Worm (Caenorhabditis elegans): ENCODE results near the gene rpl-39.

The rpl-39 gene

ce11 chrV:7776029-7776628, at the start of gene rpl-39, which contains the start of gene rps-30:
rpl-39 (minus strand) TSS chrV:7776079.
rps-30 (plus strand) TSS chrV:7776578.
- peak; percentile 37; the same call in 1 of the 2 replicates for TF ChIP-seq pes-1 (GFP tag; IDR thresholded peaks at IDR 0.05)
- no peak for TF ChIP-seq tbx-37 (GFP tag; conservative IDR thresholded peaks at IDR 0.05)
- TF ChIP-seq flt-1 (GFP tag; IDR thresholded peaks at IDR 0.05): peak; percentile 26; the same call in 1 of the 2 replicates
- TF ChIP-seq ets-7 (tag; optimal IDR thresholded peaks at IDR 0.05): no peak
- TF ChIP-seq ama-1 (optimal IDR thresholded peaks at IDR 0.05): no peak
- peak; percentile 50 for TF ChIP-seq F13C5.2 (tag; optimal IDR thresholded peaks at IDR 0.05)
- no peak for TF ChIP-seq hmbx-1 (tag; optimal IDR thresholded peaks at IDR 0.05)
- no peak for TF ChIP-seq tra-4 (tag; optimal IDR thresholded peaks at IDR 0.05)
- no peak for TF ChIP-seq B0310.2 (tag; optimal IDR thresholded peaks at IDR 0.05)
- no peak for TF ChIP-seq ceh-13 (GFP tag; optimal IDR thresholded peaks at IDR 0.05)
- TF ChIP-seq ceh-36 (tag; optimal IDR thresholded peaks at IDR 0.05): no peak
- peak; percentile 53 for TF ChIP-seq hmg-4 (GFP tag; optimal IDR thresholded peaks at IDR 0.05)
- no peak for TF ChIP-seq sea-1 (GFP tag; conservative IDR thresholded peaks at IDR 0.05)
- TF ChIP-seq aly-1 (tag; optimal IDR thresholded peaks at IDR 0.05): no peak
- TF ChIP-seq hnd-1 (tag; optimal IDR thresholded peaks at IDR 0.05): no peak
- no peak for TF ChIP-seq scrt-1 (GFP tag; IDR thresholded peaks at IDR 0.05)
- no peak for TF ChIP-seq tbx-11 (GFP tag; IDR thresholded peaks at IDR 0.05)

DNA sequence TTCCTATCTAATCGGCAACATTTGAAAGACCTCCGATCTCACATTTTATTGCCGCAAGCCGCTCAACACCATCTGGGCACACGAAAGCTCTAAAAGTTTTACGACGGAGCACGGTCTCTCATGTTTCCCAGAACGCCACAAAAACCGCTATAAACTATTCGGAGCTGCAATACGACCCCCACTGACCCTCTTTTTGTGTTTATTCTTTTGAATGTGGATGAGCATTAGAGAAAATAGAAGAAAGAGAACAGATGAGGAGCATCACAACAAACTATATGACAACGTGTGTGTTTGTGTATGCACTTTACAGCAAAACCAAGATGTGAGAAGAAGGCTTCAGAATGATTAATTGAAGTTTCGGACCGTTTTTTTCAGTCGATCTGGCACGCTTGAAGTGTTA, 48.3 kb upstream of the rpl-39 start:
- TF ChIP-seq ama-1 (optimal IDR thresholded peaks at IDR 0.05) (no peak), hmg-4 (GFP tag; optimal IDR thresholded peaks at IDR 0.05) (no peak), hnd-1 (tag; optimal IDR thresholded peaks at IDR 0.05) (no peak), ets-7 (tag; optimal IDR thresholded peaks at IDR 0.05) (no peak), hmbx-1 (tag; optimal IDR thresholded peaks at IDR 0.05) (no peak), scrt-1 (GFP tag; IDR thresholded peaks at IDR 0.05) (no peak), flt-1 (GFP tag; IDR thresholded peaks at IDR 0.05) (no peak), tbx-11 (GFP tag; IDR thresholded peaks at IDR 0.05) (no peak), pes-1 (GFP tag; IDR thresholded peaks at IDR 0.05) (no peak)

DNA sequence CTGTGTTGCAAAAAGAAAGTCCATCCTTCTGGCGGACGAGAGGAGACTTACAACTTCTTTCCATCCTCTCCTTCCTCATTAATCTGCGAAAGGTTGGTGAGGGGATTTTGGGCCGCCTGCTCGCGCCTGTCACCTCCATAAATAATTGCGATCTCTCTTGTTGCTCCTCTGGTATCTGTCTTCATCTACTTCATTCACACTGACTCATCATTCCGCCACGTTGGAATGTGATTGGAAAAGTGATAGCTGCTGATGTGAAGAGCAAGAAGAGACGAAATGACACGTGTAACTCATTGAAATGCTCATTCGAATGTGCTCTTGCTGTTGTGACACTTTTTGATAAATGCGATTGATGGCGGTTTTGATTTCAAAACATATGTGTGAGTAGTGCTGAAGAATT, 46.8 kb upstream of the rpl-39 start:
- TF ChIP-seq aly-1 (tag; optimal IDR thresholded peaks at IDR 0.05) (no peak), F13C5.2 (tag; optimal IDR thresholded peaks at IDR 0.05) (no peak), flt-1 (GFP tag; IDR thresholded peaks at IDR 0.05) (no peak), ceh-13 (GFP tag; optimal IDR thresholded peaks at IDR 0.05) (no peak), B0310.2 (tag; optimal IDR thresholded peaks at IDR 0.05) (no peak)

DNA sequence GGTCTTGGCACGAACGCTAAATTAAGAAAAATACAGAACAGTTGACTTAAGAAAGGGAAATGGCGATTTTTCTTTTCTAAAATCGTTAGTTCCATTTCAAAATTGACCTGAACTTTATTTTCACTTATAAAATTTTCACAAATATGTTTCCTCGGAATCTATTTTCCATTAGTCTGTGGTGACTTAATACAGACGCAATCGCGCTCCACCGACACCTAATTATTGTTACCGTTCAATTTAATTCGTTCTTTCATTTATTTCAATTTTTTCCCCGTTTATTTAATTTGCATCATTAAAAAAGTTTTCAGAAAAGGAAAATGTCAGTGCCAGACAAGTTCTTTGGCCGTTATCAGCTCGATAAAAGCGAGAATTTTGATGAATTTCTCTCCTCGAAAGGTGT, 44.4 kb upstream of the rpl-39 start, which contains the start of gene lbp-4:
TSS of gene lbp-4 (plus strand) at position 309 of the 400 bp plus-strand sequence.
- TF ChIP-seq tbx-11 (GFP tag; IDR thresholded peaks at IDR 0.05): no peak
- no peak for TF ChIP-seq hnd-1 (tag; optimal IDR thresholded peaks at IDR 0.05)
- TF ChIP-seq ets-7 (tag; optimal IDR thresholded peaks at IDR 0.05): peak; percentile 3
- TF ChIP-seq B0310.2 (tag; optimal IDR thresholded peaks at IDR 0.05): no peak
- no peak for TF ChIP-seq hmg-4 (GFP tag; optimal IDR thresholded peaks at IDR 0.05)
- peak; percentile 4; the same call in 1 of the 2 replicates for TF ChIP-seq flt-1 (GFP tag; IDR thresholded peaks at IDR 0.05)
- no peak for TF ChIP-seq sea-1 (GFP tag; conservative IDR thresholded peaks at IDR 0.05)

DNA sequence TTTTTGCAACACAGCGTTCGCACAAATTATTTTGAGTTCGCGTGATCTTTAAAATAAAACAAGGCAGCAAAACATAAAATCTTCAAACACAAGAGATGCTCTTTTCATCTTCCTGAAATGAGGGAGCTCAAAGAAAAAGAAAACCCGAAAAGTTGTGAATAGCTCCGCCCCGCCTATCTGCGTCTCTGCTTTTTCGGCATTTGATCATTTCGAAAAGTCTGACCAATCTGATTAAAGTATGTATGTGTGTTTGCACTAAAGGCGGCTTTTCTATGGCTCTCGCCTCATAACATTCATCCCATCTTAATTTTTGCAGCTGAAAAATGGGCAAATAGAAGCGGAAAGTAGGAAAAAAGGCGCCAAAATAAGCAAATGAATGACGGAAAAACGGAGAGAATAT, 43.7 kb upstream of the rpl-39 start:
- TF ChIP-seq tbx-37 (GFP tag; conservative IDR thresholded peaks at IDR 0.05) (no peak), ceh-36 (tag; optimal IDR thresholded peaks at IDR 0.05) (no peak), ceh-13 (GFP tag; optimal IDR thresholded peaks at IDR 0.05) (no peak), ama-1 (optimal IDR thresholded peaks at IDR 0.05) (no peak), hmbx-1 (tag; optimal IDR thresholded peaks at IDR 0.05) (no peak), B0310.2 (tag; optimal IDR thresholded peaks at IDR 0.05) (no peak), pes-1 (GFP tag; IDR thresholded peaks at IDR 0.05) (no peak), aly-1 (tag; optimal IDR thresholded peaks at IDR 0.05) (no peak), ets-7 (tag; optimal IDR thresholded peaks at IDR 0.05) (no peak), tbx-11 (GFP tag; IDR thresholded peaks at IDR 0.05) (no peak), flt-1 (GFP tag; IDR thresholded peaks at IDR 0.05) (no peak), tra-4 (tag; optimal IDR thresholded peaks at IDR 0.05) (no peak), hmg-4 (GFP tag; optimal IDR thresholded peaks at IDR 0.05) (no peak), hnd-1 (tag; optimal IDR thresholded peaks at IDR 0.05) (no peak), F13C5.2 (tag; optimal IDR thresholded peaks at IDR 0.05) (no peak), scrt-1 (GFP tag; IDR thresholded peaks at IDR 0.05) (no peak), sea-1 (GFP tag; conservative IDR thresholded peaks at IDR 0.05) (no peak)

DNA sequence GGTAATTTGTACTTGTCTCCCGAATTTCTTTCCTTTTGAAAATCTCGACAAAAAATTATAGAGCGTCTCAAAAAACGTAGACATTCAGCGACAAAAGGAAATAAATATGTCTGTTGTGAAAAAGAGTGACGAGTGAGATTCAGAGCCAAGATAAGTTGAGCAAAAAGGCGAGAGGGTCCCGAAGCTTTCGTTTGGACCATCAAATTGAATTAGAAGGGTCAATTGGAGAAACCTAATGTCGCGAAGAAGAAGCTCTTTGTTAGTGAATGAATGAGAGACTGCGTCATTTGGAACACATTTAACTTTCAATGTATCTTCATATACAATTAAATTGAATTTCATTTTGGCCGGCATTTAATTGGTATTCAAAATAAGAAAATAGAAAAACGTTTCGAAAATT, 40.6 kb upstream of the rpl-39 start:
- TF ChIP-seq flt-1 (GFP tag; IDR thresholded peaks at IDR 0.05) (no peak), ceh-36 (tag; optimal IDR thresholded peaks at IDR 0.05) (no peak), F13C5.2 (tag; optimal IDR thresholded peaks at IDR 0.05) (no peak), tra-4 (tag; optimal IDR thresholded peaks at IDR 0.05) (no peak), tbx-37 (GFP tag; conservative IDR thresholded peaks at IDR 0.05) (no peak), ceh-13 (GFP tag; optimal IDR thresholded peaks at IDR 0.05) (no peak)

DNA sequence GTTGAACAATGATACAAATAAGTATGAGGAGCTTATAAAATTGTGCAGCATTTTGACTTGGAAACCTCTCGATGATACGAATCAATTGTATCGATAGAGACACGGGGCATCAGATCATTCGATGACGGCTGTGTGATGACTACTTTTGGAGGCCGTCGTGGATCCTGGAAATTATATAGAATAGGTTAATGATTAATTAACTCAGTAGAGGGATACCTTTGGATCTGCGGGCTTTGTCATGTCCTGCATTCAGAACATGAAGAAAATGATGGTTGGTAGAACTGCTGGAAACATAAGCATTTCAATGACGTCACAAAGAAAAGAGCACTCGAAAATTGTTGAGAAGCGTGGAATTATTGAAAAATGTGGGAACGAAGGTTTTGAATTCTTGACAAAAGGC, 38.7 kb upstream of the rpl-39 start, which contains the start of gene ZK742.6:
TSS of gene ZK742.6 (minus strand) at position 342 of the 400 bp plus-strand sequence.
- TF ChIP-seq aly-1 (tag; optimal IDR thresholded peaks at IDR 0.05) (no peak), sea-1 (GFP tag; conservative IDR thresholded peaks at IDR 0.05) (no peak), tbx-11 (GFP tag; IDR thresholded peaks at IDR 0.05) (no peak), F13C5.2 (tag; optimal IDR thresholded peaks at IDR 0.05) (no peak), ceh-13 (GFP tag; optimal IDR thresholded peaks at IDR 0.05) (no peak), pes-1 (GFP tag; IDR thresholded peaks at IDR 0.05) (no peak), hnd-1 (tag; optimal IDR thresholded peaks at IDR 0.05) (no peak), hmg-4 (GFP tag; optimal IDR thresholded peaks at IDR 0.05) (no peak), ceh-36 (tag; optimal IDR thresholded peaks at IDR 0.05) (no peak), ets-7 (tag; optimal IDR thresholded peaks at IDR 0.05) (no peak), tra-4 (tag; optimal IDR thresholded peaks at IDR 0.05) (no peak), tbx-37 (GFP tag; conservative IDR thresholded peaks at IDR 0.05) (no peak), flt-1 (GFP tag; IDR thresholded peaks at IDR 0.05) (no peak), B0310.2 (tag; optimal IDR thresholded peaks at IDR 0.05) (no peak), scrt-1 (GFP tag; IDR thresholded peaks at IDR 0.05) (no peak), hmbx-1 (tag; optimal IDR thresholded peaks at IDR 0.05) (no peak)
